Worm (Caenorhabditis elegans) whole organism, young adult: ENCODE results near the gene dohh-1.

Experiments
- B0035.1 ChIP-seq: sonication (generic microtip); optimal IDR thresholded peaks from 2 replicates; lab custom pipeline; 2016; ENCODE audit warnings: missing genetic modification characterization, mild to moderate bottlenecking, missing compliant biosample characterization, missing genotype, missing genetic modification reagents
- C17E4.6 ChIP-seq: fragments of 200-800 bp; sonication (Bioruptor generic); IDR thresholded peaks from 2 replicates; pipeline ENCODE4 v1.3.6; 2022; ENCODE audit warnings: missing genetic modification reagents, missing genetic modification characterization, missing compliant biosample characterization
- F22D6.2 ChIP-seq: sonication (generic microtip); optimal IDR thresholded peaks from 2 replicates; lab custom pipeline; 2016; ENCODE audit warnings: mild to moderate bottlenecking, missing genetic modification characterization, missing compliant biosample characterization
- F39B2.1 ChIP-seq: fragments of 200-800 bp; sonication (Bioruptor generic); IDR thresholded peaks from 2 replicates; pipeline ENCODE4 v1.3.6; 2022; ENCODE audit warnings: missing genetic modification reagents, missing genetic modification characterization, missing compliant biosample characterization
- F57C9.4 ChIP-seq: sonication (generic microtip); optimal IDR thresholded peaks from 2 replicates; lab custom pipeline; 2017; ENCODE audit warnings: mild to moderate bottlenecking, missing genetic modification characterization, missing compliant biosample characterization
- Y53F4B.3 ChIP-seq: fragments of 200-800 bp; sonication (Bioruptor generic); IDR thresholded peaks from 2 replicates; pipeline ENCODE4 v1.3.6; 2022; ENCODE audit warnings: missing genetic modification reagents, missing genetic modification characterization, missing compliant biosample characterization
- Y53G8AR.9 ChIP-seq: fragments of 200-800 bp; sonication (Bioruptor generic); conservative IDR thresholded peaks from 2 replicates; pipeline ENCODE4 v1.3.6; 2022; ENCODE audit warnings: missing genetic modification reagents, missing genetic modification characterization, missing compliant biosample characterization
- Y67H2A.10 ChIP-seq: fragments of 200-800 bp; sonication (Bioruptor generic); conservative IDR thresholded peaks from 2 replicates; pipeline ENCODE4 v1.3.6; 2022; ENCODE audit warnings: missing genetic modification reagents, missing genetic modification characterization, missing compliant biosample characterization
- Y79H2A.3 ChIP-seq: fragments of 200-800 bp; sonication (Bioruptor generic); conservative IDR thresholded peaks from 2 replicates; pipeline ENCODE4 v1.3.6; 2022; ENCODE audit warnings: missing genetic modification reagents, missing genetic modification characterization, missing compliant biosample characterization
- ZK185.1 ChIP-seq: sonication (generic microtip); optimal IDR thresholded peaks from 2 replicates; lab custom pipeline; 2016; ENCODE audit warnings: mild to moderate bottlenecking, missing genetic modification characterization, missing compliant biosample characterization; ENCODE audit not compliant: poor library complexity, severe bottlenecking
- aptf-3 ChIP-seq: fragments of 200-800 bp; sonication (Bioruptor generic); IDR thresholded peaks from 2 replicates; pipeline ENCODE4 v1.3.6; 2022; ENCODE audit warnings: missing genetic modification characterization, missing compliant biosample characterization
- atf-7 ChIP-seq: sonication (generic microtip); optimal IDR thresholded peaks from 2 replicates; lab custom pipeline; 2017; ENCODE audit warnings: mild to moderate bottlenecking, missing genetic modification characterization, missing compliant biosample characterization
- athp-1 ChIP-seq: sonication (generic microtip); optimal IDR thresholded peaks from 2 replicates; lab custom pipeline; 2017; ENCODE audit warnings: mild to moderate bottlenecking, missing genetic modification characterization, missing compliant biosample characterization
- ceh-27 ChIP-seq: fragments of 200-800 bp; sonication (Bioruptor generic); optimal IDR thresholded peaks from 2 replicates; lab custom pipeline; 2018; ENCODE audit warnings: mild to moderate bottlenecking, missing genetic modification characterization, moderate library complexity, missing compliant biosample characterization
- ceh-91 ChIP-seq: fragments of 200-800 bp; sonication (Bioruptor generic); IDR thresholded peaks from 2 replicates; pipeline ENCODE4 v1.3.6; 2022; ENCODE audit warnings: missing genetic modification reagents, missing genetic modification characterization, missing compliant biosample characterization
- die-1 ChIP-seq: sonication (generic microtip); optimal IDR thresholded peaks from 2 replicates; lab custom pipeline; 2016; ENCODE audit warnings: missing genotype, mild to moderate bottlenecking, missing genetic modification characterization, missing compliant biosample characterization
- dpff-1 ChIP-seq: sonication (generic microtip); optimal IDR thresholded peaks from 2 replicates; lab custom pipeline; 2017; ENCODE audit warnings: mild to moderate bottlenecking, missing genetic modification characterization, missing compliant biosample characterization
- efl-1 ChIP-seq: fragments of 150-350 bp; optimal IDR thresholded peaks from 2 replicates; lab custom pipeline; 2014; ENCODE audit warnings: missing biosample characterization, missing genetic modification reagents, missing genetic modification characterization
- egrh-3 ChIP-seq: fragments of 200-800 bp; sonication (Bioruptor generic); IDR thresholded peaks from 2 replicates; pipeline ENCODE4 v1.3.6; 2022; ENCODE audit warnings: missing genetic modification reagents, missing genetic modification characterization, missing compliant biosample characterization
- ekl-4 ChIP-seq: fragments of 200-800 bp; sonication (Bioruptor generic); IDR thresholded peaks from 2 replicates; pipeline ENCODE4 v1.3.6; 2022; ENCODE audit warnings: missing genetic modification reagents, missing genetic modification characterization, missing compliant biosample characterization
- fkh-3 ChIP-seq: sonication (generic microtip); optimal IDR thresholded peaks from 2 replicates; lab custom pipeline; 2016; ENCODE audit warnings: mild to moderate bottlenecking, missing genetic modification characterization, missing compliant biosample characterization
- hlh-12 ChIP-seq: sonication (generic microtip); optimal IDR thresholded peaks from 2 replicates; lab custom pipeline; 2016; ENCODE audit warnings: missing genetic modification characterization, missing compliant biosample characterization
- hmg-1.2 ChIP-seq: fragments of 200-800 bp; sonication (Bioruptor generic); IDR thresholded peaks from 2 replicates; pipeline ENCODE4 v1.3.6; 2022; ENCODE audit warnings: missing genetic modification reagents, missing genetic modification characterization, missing compliant biosample characterization
- hrde-1 ChIP-seq: sonication (generic microtip); optimal IDR thresholded peaks from 2 replicates; lab custom pipeline; 2016; ENCODE audit warnings: missing genetic modification characterization, mild to moderate bottlenecking, missing compliant biosample characterization, moderate library complexity, missing genotype, missing genetic modification reagents, borderline replicate concordance
- lag-1 ChIP-seq: fragments of 200-800 bp; sonication (Bioruptor generic); IDR thresholded peaks from 2 replicates; pipeline ENCODE4 v1.3.6; 2022; ENCODE audit warnings: missing genetic modification reagents, missing genetic modification characterization, missing compliant biosample characterization
- let-526 ChIP-seq: fragments of 200-800 bp; sonication (Bioruptor generic); IDR thresholded peaks from 2 replicates; pipeline ENCODE4 v1.3.6; 2022; ENCODE audit warnings: missing genetic modification reagents, missing genetic modification characterization, missing compliant biosample characterization
- let-607 ChIP-seq, 2 experiments: fragments of 200-800 bp in 1 of 2; sonication (Bioruptor generic) in 1 of 2; sonication (generic microtip) in 1 of 2; optimal IDR thresholded peaks; 2 replicates each; lab custom pipeline; 2016 to 2018; ENCODE audit warnings: mild to moderate bottlenecking in 2 of 2, missing compliant biosample characterization in 2 of 2, missing genetic modification characterization in 2 of 2, moderate library complexity in 2 of 2, missing genotype in 1 of 2
- lir-1 ChIP-seq: fragments of 200-800 bp; sonication (Bioruptor generic); conservative IDR thresholded peaks from 2 replicates; pipeline ENCODE4 v1.3.6; 2022; ENCODE audit warnings: missing genetic modification reagents, missing genetic modification characterization, missing compliant biosample characterization
- lsy-27 ChIP-seq: sonication (generic microtip); optimal IDR thresholded peaks from 2 replicates; lab custom pipeline; 2017; ENCODE audit warnings: missing genetic modification characterization, mild to moderate bottlenecking, missing compliant biosample characterization, antibody characterized with exemption, missing genotype, borderline replicate concordance; ENCODE audit not compliant: insufficient read depth
- madf-10 ChIP-seq: sonication (generic microtip); optimal IDR thresholded peaks from 2 replicates; lab custom pipeline; 2016; ENCODE audit warnings: mild to moderate bottlenecking, missing genetic modification characterization, missing compliant biosample characterization
- madf-3 ChIP-seq: fragments of 200-800 bp; sonication (Bioruptor generic); IDR thresholded peaks from 2 replicates; pipeline ENCODE4 v1.3.6; 2022; ENCODE audit warnings: missing genetic modification reagents, missing genetic modification characterization, missing compliant biosample characterization
- madf-8 ChIP-seq: fragments of 200-800 bp; sonication (Bioruptor generic); conservative IDR thresholded peaks from 2 replicates; pipeline ENCODE4 v1.3.6; 2022; ENCODE audit warnings: missing genetic modification reagents, missing genetic modification characterization, missing compliant biosample characterization
- mcd-1 ChIP-seq: fragments of 200-800 bp; sonication (Bioruptor generic); IDR thresholded peaks from 2 replicates; pipeline ENCODE4 v1.3.6; 2022; ENCODE audit warnings: missing genetic modification reagents, missing genetic modification characterization, missing compliant biosample characterization
- mel-28 ChIP-seq: sonication (generic microtip); optimal IDR thresholded peaks from 2 replicates; lab custom pipeline; 2016; ENCODE audit warnings: borderline replicate concordance, mild to moderate bottlenecking, missing genetic modification characterization, missing compliant biosample characterization
- mes-4 ChIP-seq: sonication (generic microtip); optimal IDR thresholded peaks from 2 replicates; lab custom pipeline; 2016; ENCODE audit warnings: missing genotype, missing genetic modification characterization, missing compliant biosample characterization
- mxl-1 ChIP-seq: sonication (generic microtip); optimal IDR thresholded peaks from 2 replicates; lab custom pipeline; 2016; ENCODE audit warnings: missing genetic modification characterization, missing compliant biosample characterization
- nhr-90 ChIP-seq: sonication (generic microtip); optimal IDR thresholded peaks from 2 replicates; lab custom pipeline; 2016; ENCODE audit warnings: missing genotype, mild to moderate bottlenecking, missing genetic modification characterization, missing compliant biosample characterization
- repo-1 ChIP-seq: sonication (generic microtip); optimal IDR thresholded peaks from 2 replicates; lab custom pipeline; 2017; ENCODE audit warnings: mild to moderate bottlenecking, missing genetic modification characterization, missing compliant biosample characterization
- snpc-3.4 ChIP-seq: sonication (generic microtip); optimal IDR thresholded peaks from 2 replicates; lab custom pipeline; 2017; ENCODE audit warnings: missing genetic modification characterization, mild to moderate bottlenecking, missing compliant biosample characterization, antibody characterized with exemption, moderate library complexity, missing genotype, missing genetic modification reagents
- sptf-2 ChIP-seq: fragments of 200-800 bp; sonication (Bioruptor generic); optimal IDR thresholded peaks from 2 replicates; lab custom pipeline; 2018; ENCODE audit warnings: mild to moderate bottlenecking, missing genetic modification characterization, missing compliant biosample characterization
- tbx-9 ChIP-seq: sonication (generic microtip); optimal IDR thresholded peaks from 2 replicates; lab custom pipeline; 2016; ENCODE audit warnings: borderline replicate concordance, missing genetic modification characterization, inconsistent platforms, missing compliant biosample characterization
- unc-62 ChIP-seq: fragments of 150-350 bp; optimal IDR thresholded peaks from 2 replicates; lab custom pipeline; 2014; ENCODE audit warnings: missing biosample characterization, missing genetic modification reagents, missing genetic modification characterization
- zim-3 ChIP-seq: sonication (generic microtip); optimal IDR thresholded peaks from 2 replicates; lab custom pipeline; 2017; ENCODE audit warnings: mild to moderate bottlenecking, missing genetic modification characterization, moderate library complexity, missing compliant biosample characterization
- ztf-25 ChIP-seq: fragments of 200-800 bp; sonication (Bioruptor generic); IDR thresholded peaks from 2 replicates; pipeline ENCODE4 v1.3.6; 2022; ENCODE audit warnings: missing genetic modification reagents, missing genetic modification characterization, missing compliant biosample characterization
- ztf-28 ChIP-seq: fragments of 200-800 bp; sonication (Bioruptor generic); IDR thresholded peaks from 2 replicates; pipeline ENCODE4 v1.3.6; 2022; ENCODE audit warnings: missing genetic modification reagents, missing genetic modification characterization, missing compliant biosample characterization
- ztf-3 ChIP-seq: fragments of 200-800 bp; sonication (Bioruptor generic); optimal IDR thresholded peaks from 2 replicates; lab custom pipeline; 2018; ENCODE audit warnings: mild to moderate bottlenecking, missing genetic modification characterization, missing compliant biosample characterization

Gene dohh-1

ce11 chrII:10548778-10549671 lies 30.7 kb upstream of the dohh-1 start (continued):
- TF ChIP-seq Y67H2A.10 (GFP tag; lab: Robert Waterston, UW) (peak; percentile 58; the same call in 1 of the 2 replicates), fkh-3 (no peak), egrh-3 (peak; percentile 82), tbx-9 (no peak), atf-7 (peak; percentile 91), athp-1 (tag; lab: Kevin White, UChicago) (peak; percentile 14), madf-3 (GFP tag; lab: Robert Waterston, UW) (no peak), B0035.1 (no peak), ceh-91 (GFP tag; lab: Robert Waterston, UW) (no peak), zim-3 (peak; percentile 53), efl-1 (GFP tag; lab: Kevin White, UChicago) (no peak), C17E4.6 (GFP tag; lab: Robert Waterston, UW) (no peak), mel-28 (tag; lab: Kevin White, UChicago) (no peak), ZK185.1 (peak; percentile 77), let-607 (tag; optimal IDR thresholded peaks at IDR 0.05; lab: Kevin White, UChicago) (peak in 1 of 2 experiments; percentile 36), let-526 (peak; percentile 88), ztf-3 (GFP tag; lab: Kevin White, UChicago) (peak; percentile 32), dpff-1 (tag; lab: Kevin White, UChicago) (no peak), mes-4 (no peak), F57C9.4 (tag; lab: Kevin White, UChicago) (no peak), Y79H2A.3 (GFP tag; lab: Robert Waterston, UW) (no peak), madf-8 (no peak), lsy-27 (tag; lab: Kevin White, UChicago) (no peak), madf-10 (tag; lab: Kevin White, UChicago) (peak; percentile 67), Y53G8AR.9 (peak; percentile 71; the same call in 1 of the 2 replicates), mcd-1 (GFP tag; lab: Robert Waterston, UW) (peak; percentile 72), ceh-27 (GFP tag; lab: Kevin White, UChicago) (peak; percentile 83), hrde-1 (tag; lab: Kevin White, UChicago) (no peak), Y53F4B.3 (GFP tag; lab: Robert Waterston, UW) (no peak), mxl-1 (tag; lab: Kevin White, UChicago) (no peak), aptf-3 (no peak), ztf-25 (GFP tag; lab: Robert Waterston, UW) (0 out of 2 replicates have a peak, but pooled peaks have one; percentile 6), F39B2.1 (GFP tag; lab: Robert Waterston, UW) (0 out of 2 replicates have a peak, but pooled peaks have one; percentile 33), lag-1 (no peak), snpc-3.4 (tag; lab: Kevin White, UChicago) (no peak), sptf-2 (GFP tag; lab: Kevin White, UChicago) (no peak), lir-1 (GFP tag; lab: Robert Waterston, UW) (peak; percentile 60), ekl-4 (GFP tag; lab: Robert Waterston, UW) (peak; percentile 57), F22D6.2 (tag; lab: Kevin White, UChicago) (no peak), unc-62 (GFP tag; lab: Kevin White, UChicago) (no peak), nhr-90 (tag; lab: Kevin White, UChicago) (peak; percentile 9), hmg-1.2 (GFP tag; lab: Robert Waterston, UW) (peak; percentile 65), die-1 (tag; lab: Kevin White, UChicago) (no peak), repo-1 (tag; lab: Kevin White, UChicago) (no peak), ztf-28 (0 out of 2 replicates have a peak, but pooled peaks have one; percentile 17), hlh-12 (tag; lab: Kevin White, UChicago) (no peak)
